Fruit fly (Drosophila melanogaster) whole organism, embryonic: ENCODE data around the gene CG9395.

ENCODE experiments used
- CG11695 ChIP-seq: fragments of 200-800 bp; sonication (Bioruptor generic); IDR thresholded peaks from 3 replicates; pipeline ENCODE4 v1.3.6; 2022; ENCODE audit warnings: missing biosample characterization, missing genetic modification characterization
- CG1233 ChIP-seq: fragments of 200-800 bp; sonication (Bioruptor generic); optimal IDR thresholded peaks from 4 replicates; lab custom pipeline; 2018; ENCODE audit warnings: missing biosample characterization, mild to moderate bottlenecking, missing genetic modification characterization
- CG12942 ChIP-seq: fragments of 200-800 bp; sonication (Bioruptor generic); optimal IDR thresholded peaks from 3 replicates; lab custom pipeline; 2016; ENCODE audit warnings: missing biosample characterization, missing genetic modification characterization
- CG13424 ChIP-seq: fragments of 200-800 bp; sonication (Bioruptor generic); optimal IDR thresholded peaks from 2 replicates; lab custom pipeline; 2019; ENCODE audit warnings: missing biosample characterization, mild to moderate bottlenecking, missing genetic modification characterization, moderate library complexity
- CG1603 ChIP-seq: fragments of 200-800 bp; sonication (Bioruptor generic); optimal IDR thresholded peaks from 2 replicates; lab custom pipeline; 2019; ENCODE audit warnings: missing biosample characterization, mild to moderate bottlenecking, missing genetic modification characterization, moderate library complexity
- CG1647 ChIP-seq: fragments of 200-800 bp; sonication (Bioruptor generic); optimal IDR thresholded peaks from 3 replicates; lab custom pipeline; 2016; ENCODE audit warnings: missing biosample characterization, missing genetic modification characterization
- CG18011 ChIP-seq: fragments of 200-800 bp; sonication (Bioruptor generic); optimal IDR thresholded peaks from 2 replicates; lab custom pipeline; 2017; ENCODE audit warnings: missing biosample characterization, missing genetic modification characterization, mild to moderate bottlenecking, moderate library complexity, missing genotype
- CG18764 ChIP-seq: fragments of 200-800 bp; sonication (Bioruptor generic); optimal IDR thresholded peaks from 3 replicates; lab custom pipeline; 2016; ENCODE audit warnings: missing biosample characterization, missing genetic modification characterization
- CG2129 ChIP-seq: fragments of 200-800 bp; sonication (Bioruptor generic); IDR thresholded peaks from 2 replicates; pipeline ENCODE4 v1.3.6; 2022; ENCODE audit warnings: missing biosample characterization, missing genetic modification characterization; ENCODE audit not compliant: partially characterized antibody
- CG2678 ChIP-seq: fragments of 200-800 bp; sonication (Bioruptor generic); optimal IDR thresholded peaks from 3 replicates; lab custom pipeline; 2019; ENCODE audit warnings: missing biosample characterization, mild to moderate bottlenecking, missing genetic modification characterization, moderate library complexity
- CG3407 ChIP-seq: fragments of 200-800 bp; sonication (Bioruptor generic); optimal IDR thresholded peaks from 2 replicates; lab custom pipeline; 2018; ENCODE audit warnings: missing biosample characterization, mild to moderate bottlenecking, missing genetic modification characterization
- CG4424 ChIP-seq: fragments of 200-800 bp; sonication (Bioruptor generic); optimal IDR thresholded peaks from 3 replicates; lab custom pipeline; 2016; ENCODE audit warnings: missing biosample characterization, missing genetic modification characterization
- CG5180 ChIP-seq: fragments of 200-800 bp; sonication (Bioruptor generic); optimal IDR thresholded peaks from 3 replicates; lab custom pipeline; 2017; ENCODE audit warnings: missing biosample characterization, missing genetic modification characterization, mild to moderate bottlenecking, moderate library complexity, missing genetic modification reagents
- CG7271 ChIP-seq: fragments of 200-800 bp; sonication (Bioruptor generic); optimal IDR thresholded peaks from 2 replicates; lab custom pipeline; 2018; ENCODE audit warnings: missing biosample characterization, mild to moderate bottlenecking, missing genetic modification characterization, moderate library complexity
- CG7357 ChIP-seq: fragments of 200-800 bp; sonication (Bioruptor generic); IDR thresholded peaks from 3 replicates; pipeline ENCODE4 v1.3.6; 2022; ENCODE audit warnings: missing biosample characterization, missing genetic modification characterization
- CG7786 ChIP-seq: fragments of 200-800 bp; sonication (Bioruptor generic); optimal IDR thresholded peaks from 2 replicates; lab custom pipeline; 2016; ENCODE audit warnings: missing biosample characterization, missing genetic modification characterization
- CG8281 ChIP-seq: fragments of 200-800 bp; sonication (Bioruptor generic); optimal IDR thresholded peaks from 2 replicates; lab custom pipeline; 2018; ENCODE audit warnings: missing biosample characterization, mild to moderate bottlenecking, missing genetic modification characterization, moderate library complexity
- CHES-1-like ChIP-seq: fragments of 200-800 bp; sonication (Bioruptor generic); optimal IDR thresholded peaks from 2 replicates; lab custom pipeline; 2016; ENCODE audit warnings: missing biosample characterization, missing genetic modification characterization
- D ChIP-seq, 2 experiments: fragments of 200-800 bp in 1 of 2; fragments of >200 bp in 1 of 2; sonication (Bioruptor generic) in 1 of 2; optimal IDR thresholded peaks; 2 replicates in 1 of 2; 3 replicates in 1 of 2; lab custom pipeline; 2017; ENCODE audit warnings: mild to moderate bottlenecking in 1 of 2, missing biosample characterization in 1 of 2, missing genetic modification characterization in 1 of 2, missing genetic modification reagents in 1 of 2
- Drgx ChIP-seq: fragments of 200-800 bp; sonication (Bioruptor generic); IDR thresholded peaks from 2 replicates; pipeline ENCODE4 v1.3.6; 2022; ENCODE audit warnings: missing biosample characterization, missing genetic modification characterization
- Ets97D ChIP-seq: fragments of 200-800 bp; sonication (Bioruptor generic); optimal IDR thresholded peaks from 3 replicates; lab custom pipeline; 2016; ENCODE audit warnings: missing biosample characterization, missing genetic modification characterization
- GATAe ChIP-seq: fragments of 200-800 bp; sonication (Bioruptor generic); conservative IDR thresholded peaks from 2 replicates; pipeline ENCODE4 v1.3.6; 2022; ENCODE audit warnings: missing biosample characterization, missing genetic modification characterization
- H2.0 ChIP-seq: fragments of 200-800 bp; sonication (Bioruptor generic); IDR thresholded peaks from 2 replicates; pipeline ENCODE4 v1.3.6; 2022; ENCODE audit warnings: missing biosample characterization, missing genetic modification characterization
- Hmr ChIP-seq: fragments of 200-800 bp; sonication (Bioruptor generic); optimal IDR thresholded peaks from 3 replicates; lab custom pipeline; 2017; ENCODE audit warnings: mild to moderate bottlenecking, missing biosample characterization, missing genetic modification reagents, missing genetic modification characterization
- Hsf ChIP-seq: fragments of 200-800 bp; sonication (Bioruptor generic); optimal IDR thresholded peaks from 3 replicates; lab custom pipeline; 2016; ENCODE audit warnings: missing biosample characterization, missing genetic modification characterization
- Optix ChIP-seq: fragments of 200-800 bp; sonication (Bioruptor generic); IDR thresholded peaks from 3 replicates; pipeline ENCODE4 v1.3.6; 2022; ENCODE audit warnings: missing biosample characterization, missing genetic modification characterization
- PHDP ChIP-seq: fragments of 200-800 bp; sonication (Bioruptor generic); optimal IDR thresholded peaks from 3 replicates; lab custom pipeline; 2018; ENCODE audit warnings: missing biosample characterization, mild to moderate bottlenecking, missing genetic modification characterization, moderate library complexity
- Ravus ChIP-seq: fragments of 200-800 bp; sonication (Bioruptor generic); IDR thresholded peaks from 2 replicates; pipeline ENCODE4 v1.3.6; 2022; ENCODE audit warnings: missing biosample characterization, missing genetic modification characterization
- Sox102F ChIP-seq: fragments of 200-800 bp; sonication (Bioruptor generic); optimal IDR thresholded peaks from 2 replicates; lab custom pipeline; 2018; ENCODE audit warnings: missing biosample characterization, mild to moderate bottlenecking, missing genetic modification characterization, moderate library complexity
- Vsx1 ChIP-seq: fragments of 200-800 bp; sonication (Bioruptor generic); optimal IDR thresholded peaks from 2 replicates; lab custom pipeline; 2017; ENCODE audit warnings: missing biosample characterization, mild to moderate bottlenecking, missing genetic modification characterization, missing genetic modification reagents
- ab ChIP-seq: fragments of 200-800 bp; sonication (Bioruptor generic); optimal IDR thresholded peaks from 2 replicates; lab custom pipeline; 2016; ENCODE audit warnings: missing biosample characterization, missing genetic modification characterization
- aop ChIP-seq: fragments of 200-800 bp; sonication (Bioruptor generic); IDR thresholded peaks from 2 replicates; pipeline ENCODE4 v1.3.6; 2022; ENCODE audit warnings: missing biosample characterization, missing genetic modification characterization
- bcd ChIP-seq: fragments of 200-800 bp; sonication (Bioruptor generic); optimal IDR thresholded peaks from 2 replicates; lab custom pipeline; 2017; ENCODE audit warnings: missing biosample characterization, mild to moderate bottlenecking, missing genetic modification characterization
- btn ChIP-seq: fragments of 200-800 bp; sonication (Bioruptor generic); optimal IDR thresholded peaks from 2 replicates; lab custom pipeline; 2016; ENCODE audit warnings: missing biosample characterization, missing genetic modification characterization
- ci ChIP-seq: fragments of 200-800 bp; sonication (Bioruptor generic); IDR thresholded peaks from 3 replicates; pipeline ENCODE4 v1.3.6; 2022; ENCODE audit warnings: missing biosample characterization, missing genetic modification characterization
- corto ChIP-seq: fragments of 200-800 bp; sonication (Bioruptor generic); optimal IDR thresholded peaks from 2 replicates; lab custom pipeline; 2016; ENCODE audit warnings: missing biosample characterization, mild to moderate bottlenecking, missing genetic modification characterization, moderate library complexity
- dan ChIP-seq: fragments of 200-800 bp; sonication (Bioruptor generic); IDR thresholded peaks from 2 replicates; pipeline ENCODE4 v1.3.6; 2022; ENCODE audit warnings: missing biosample characterization, missing genetic modification characterization
- danr ChIP-seq: fragments of 200-800 bp; sonication (Bioruptor generic); IDR thresholded peaks from 2 replicates; pipeline ENCODE4 v1.3.6; 2022; ENCODE audit warnings: missing biosample characterization, missing genetic modification characterization
- disco-r ChIP-seq: fragments of 200-800 bp; sonication (Bioruptor generic); optimal IDR thresholded peaks from 2 replicates; lab custom pipeline; 2016; ENCODE audit warnings: missing biosample characterization, missing genetic modification characterization
- fd102C ChIP-seq: fragments of 200-800 bp; sonication (Bioruptor generic); optimal IDR thresholded peaks from 2 replicates; lab custom pipeline; 2018; ENCODE audit warnings: missing biosample characterization, mild to moderate bottlenecking, missing genetic modification characterization, moderate library complexity
- hbn ChIP-seq: fragments of 200-800 bp; sonication (Bioruptor generic); IDR thresholded peaks from 2 replicates; pipeline ENCODE4 v1.3.6; 2022; ENCODE audit warnings: missing biosample characterization, missing genetic modification characterization; ENCODE audit not compliant: partially characterized antibody
- her ChIP-seq: fragments of 200-800 bp; sonication (Bioruptor generic); optimal IDR thresholded peaks from 2 replicates; lab custom pipeline; 2016; ENCODE audit warnings: missing biosample characterization, missing genetic modification characterization
- inv ChIP-seq: fragments of 200-800 bp; sonication (Bioruptor generic); IDR thresholded peaks from 2 replicates; pipeline ENCODE4 v1.3.6; 2022; ENCODE audit warnings: missing biosample characterization, missing genetic modification characterization; ENCODE audit not compliant: partially characterized antibody
- jigr1 ChIP-seq: fragments of 200-800 bp; sonication (Bioruptor generic); IDR thresholded peaks from 3 replicates; pipeline ENCODE4 v1.3.6; 2022; ENCODE audit warnings: missing biosample characterization, missing genetic modification characterization
- luna ChIP-seq: fragments of 200-800 bp; sonication (Bioruptor generic); optimal IDR thresholded peaks from 2 replicates; lab custom pipeline; 2016; ENCODE audit warnings: missing biosample characterization, missing genetic modification characterization
- pzg ChIP-seq: fragments of 200-800 bp; sonication (Bioruptor generic); optimal IDR thresholded peaks from 3 replicates; lab custom pipeline; 2018; ENCODE audit warnings: missing biosample characterization, mild to moderate bottlenecking, missing genetic modification characterization, moderate library complexity
- slou ChIP-seq: fragments of 200-800 bp; sonication (Bioruptor generic); optimal IDR thresholded peaks from 3 replicates; lab custom pipeline; 2016; ENCODE audit warnings: missing biosample characterization, missing genetic modification characterization
- sug ChIP-seq: fragments of 200-800 bp; optimal IDR thresholded peaks from 2 replicates; lab custom pipeline; 2019; ENCODE audit warnings: missing biosample characterization, mild to moderate bottlenecking, missing genetic modification characterization, moderate library complexity
- tin ChIP-seq: fragments of 200-800 bp; sonication (Bioruptor generic); optimal IDR thresholded peaks from 3 replicates; lab custom pipeline; 2016; ENCODE audit warnings: missing biosample characterization, missing genetic modification characterization
- wdn ChIP-seq: fragments of 200-800 bp; sonication (Bioruptor generic); IDR thresholded peaks from 2 replicates; pipeline ENCODE4 v1.3.6; 2022; ENCODE audit warnings: missing biosample characterization, missing genetic modification characterization

CG9395 gene

DNA sequence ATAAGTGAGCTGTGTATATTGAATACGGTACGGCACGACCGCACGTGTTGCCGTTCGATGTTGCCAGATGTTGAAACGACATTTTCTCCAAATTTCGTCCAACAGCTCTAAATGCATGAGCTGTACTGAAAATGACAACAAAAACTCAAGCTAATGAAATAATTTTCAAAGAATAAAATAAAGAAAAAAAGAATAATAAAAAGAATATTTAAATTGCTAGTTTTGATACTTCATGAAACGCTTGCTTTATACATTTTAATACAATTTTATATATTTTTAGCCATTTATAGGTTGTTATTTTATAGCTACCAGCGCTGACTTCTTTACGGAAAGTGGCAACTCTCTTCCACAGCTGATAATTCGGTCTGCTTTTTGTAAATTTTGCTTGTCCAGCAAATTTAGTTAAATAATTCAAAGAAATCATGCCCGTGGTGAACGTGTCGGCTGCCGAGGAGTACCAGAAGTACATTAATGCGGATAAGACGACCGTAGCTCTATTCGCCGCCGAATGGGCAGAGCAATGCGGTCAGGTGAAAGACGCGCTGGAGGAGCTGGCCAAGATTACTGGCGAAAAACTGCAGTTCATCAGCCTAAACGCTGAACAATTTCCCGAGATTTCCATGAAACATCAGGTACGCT lies 11.4 kb upstream of the CG9395 start, which contains the start of the genes Nnp-1 and Grx3 (continued):
- TF ChIP-seq CG11695 (GFP tag; lab: Robert Waterston, UW): no peak
- no peak for TF ChIP-seq CG7271 (tag; lab: Kevin White, UChicago)
- TF ChIP-seq Ravus (GFP tag; lab: Robert Waterston, UW): no peak
- no peak for TF ChIP-seq danr (GFP tag; lab: Robert Waterston, UW)
- TF ChIP-seq CG1647 (GFP tag; lab: Kevin White, UChicago): no peak
- TF ChIP-seq D (optimal IDR thresholded peaks at IDR 0.05; lab: Kevin White, UChicago): no peak
- peak; percentile 6 for TF ChIP-seq D (GFP tag; optimal IDR thresholded peaks at IDR 0.05; lab: Kevin White, UChicago)
- no peak for TF ChIP-seq CG1603
- TF ChIP-seq CG8281 (tag; lab: Kevin White, UChicago): peak; percentile 31
- TF ChIP-seq corto (GFP tag; lab: Kevin White, UChicago): no peak
- peak; percentile 54 for TF ChIP-seq tin (GFP tag; lab: Kevin White, UChicago)
- TF ChIP-seq CG7786 (GFP tag; lab: Kevin White, UChicago): no peak
- TF ChIP-seq Hmr (GFP tag; lab: Kevin White, UChicago): peak; percentile 20
- peak; percentile 43 for TF ChIP-seq CG18764 (GFP tag; lab: Kevin White, UChicago)
- TF ChIP-seq CG1233 (GFP tag; lab: Kevin White, UChicago): no peak
- no peak for TF ChIP-seq GATAe (GFP tag; lab: Robert Waterston, UW)
- TF ChIP-seq btn (GFP tag; lab: Kevin White, UChicago): no peak
- no peak for TF ChIP-seq CHES-1-like
- TF ChIP-seq fd102C (GFP tag; lab: Kevin White, UChicago): no peak
- no peak for TF ChIP-seq luna (GFP tag; lab: Kevin White, UChicago)
- TF ChIP-seq bcd (GFP tag; lab: Kevin White, UChicago): peak; percentile 45
- no peak for TF ChIP-seq ab (GFP tag; lab: Kevin White, UChicago)
- TF ChIP-seq ci: 0 out of 3 replicates have a peak, but pooled peaks have one; percentile 12
- peak; percentile 20; the same call in 1 of the 2 replicates for TF ChIP-seq wdn (GFP tag; lab: Robert Waterston, UW)
- peak; percentile 71 for TF ChIP-seq CG5180 (GFP tag; lab: Kevin White, UChicago)
- TF ChIP-seq Sox102F (GFP tag; lab: Kevin White, UChicago): no peak
- TF ChIP-seq Drgx (GFP tag; lab: Robert Waterston, UW): no peak
- peak; percentile 18 for TF ChIP-seq Ets97D
- peak; percentile 65 for TF ChIP-seq CG7357
- TF ChIP-seq CG12942: peak; percentile 27
- TF ChIP-seq CG2678 (tag; lab: Kevin White, UChicago): no peak
- peak; percentile 2 for TF ChIP-seq slou (GFP tag; lab: Kevin White, UChicago)
- TF ChIP-seq Hsf (GFP tag; lab: Kevin White, UChicago): peak; percentile 7
- TF ChIP-seq sug (tag; lab: Kevin White, UChicago): peak; percentile 82
- no peak for TF ChIP-seq Optix (GFP tag; lab: Robert Waterston, UW)
- TF ChIP-seq H2.0 (GFP tag; lab: Robert Waterston, UW): 0 out of 2 replicates have a peak, but pooled peaks have one; percentile 16
- no peak for TF ChIP-seq aop
- TF ChIP-seq CG3407: no peak
- peak; percentile 33 for TF ChIP-seq her (GFP tag; lab: Kevin White, UChicago)
- TF ChIP-seq dan (GFP tag; lab: Robert Waterston, UW): no peak
- no peak for TF ChIP-seq jigr1
- TF ChIP-seq Vsx1 (GFP tag; lab: Kevin White, UChicago): no peak
- peak; percentile 59 for TF ChIP-seq CG4424 (GFP tag; lab: Kevin White, UChicago)
- no peak for TF ChIP-seq hbn (GFP tag; lab: Robert Waterston, UW)
- TF ChIP-seq PHDP (tag; lab: Kevin White, UChicago): no peak
- TF ChIP-seq inv (GFP tag; lab: Robert Waterston, UW): no peak
- peak; percentile 49 for TF ChIP-seq pzg (GFP tag; lab: Kevin White, UChicago)
- no peak for TF ChIP-seq disco-r (GFP tag; lab: Kevin White, UChicago)
- TF ChIP-seq CG13424: peak; percentile 80
- TF ChIP-seq CG18011 (GFP tag; lab: Kevin White, UChicago): peak; percentile 5
- no peak for TF ChIP-seq CG2129 (GFP tag; lab: Robert Waterston, UW)
